Worm (Caenorhabditis elegans): Measurements from ENCODE around the gene pde-2.

Gene pde-2

ce11 chrIII:8999508-8999907 is 17.8 kb upstream of the pde-2 start, which contains the start of gene F59B2.3:
F59B2.3 (minus strand) TSS chrIII:8999766.
- TF ChIP-seq F52B5.7 (tag; optimal IDR thresholded peaks at IDR 0.05): no peak
- TF ChIP-seq athp-1 (tag; optimal IDR thresholded peaks at IDR 0.05): peak; percentile 11
- no peak for TF ChIP-seq dox-1 (GFP tag; IDR thresholded peaks at IDR 0.05)
- peak; percentile 3 for TF ChIP-seq hrde-1 (tag; optimal IDR thresholded peaks at IDR 0.05; ENCODE audit: borderline replicate concordance)
- no peak for TF ChIP-seq lsl-1 (GFP tag; optimal IDR thresholded peaks at IDR 0.05)
- peak; percentile 26 for TF ChIP-seq snpc-3.4 (tag; optimal IDR thresholded peaks at IDR 0.05)
- TF ChIP-seq atf-7 (tag; optimal IDR thresholded peaks at IDR 0.05): peak; percentile 9
- no peak for TF ChIP-seq bed-2 (GFP tag; IDR thresholded peaks at IDR 0.05)
- TF ChIP-seq egl-18 (GFP tag; IDR thresholded peaks at IDR 0.05): no peak
- no peak for TF ChIP-seq dpff-1 (tag; optimal IDR thresholded peaks at IDR 0.05)
- no peak for TF ChIP-seq hsf-1 (GFP tag; IDR thresholded peaks at IDR 0.05)
- TF ChIP-seq ceh-91 (GFP tag; IDR thresholded peaks at IDR 0.05): no peak
- no peak for TF ChIP-seq chd-7 (tag; optimal IDR thresholded peaks at IDR 0.05)
- peak; percentile 3 for TF ChIP-seq tbp1 (GFP tag; optimal IDR thresholded peaks at IDR 0.05)
- TF ChIP-seq zim-3 (tag; optimal IDR thresholded peaks at IDR 0.05): no peak
- TF ChIP-seq hmg-1.2 (GFP tag; IDR thresholded peaks at IDR 0.05): no peak

DNA sequence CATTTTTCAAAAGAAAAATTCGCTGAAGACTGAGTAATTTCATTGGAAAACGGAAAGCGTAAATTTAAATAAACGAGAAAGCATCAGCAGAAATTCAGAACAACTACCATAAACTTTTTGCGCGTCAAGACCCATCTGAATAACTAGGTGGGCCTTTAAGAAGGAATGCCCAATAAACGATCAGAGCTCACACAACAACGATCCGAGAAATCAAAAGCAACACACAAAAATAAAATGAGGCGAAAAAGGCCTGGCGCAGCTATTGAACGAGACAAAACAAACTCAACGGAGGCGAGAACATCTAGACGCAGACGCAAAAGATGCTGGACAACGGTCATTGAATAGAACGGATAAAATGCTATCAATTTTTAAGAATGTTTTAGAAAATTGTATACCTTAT is 17.2 kb upstream of the pde-2 start:
- no peak for TF ChIP-seq nhr-120 (GFP tag; IDR thresholded peaks at IDR 0.05)
- TF ChIP-seq hmg-1.2 (GFP tag; IDR thresholded peaks at IDR 0.05): peak; percentile 19; the same call in 1 of the 2 replicates
- TF ChIP-seq madf-10 (tag; optimal IDR thresholded peaks at IDR 0.05): no peak
- no peak for TF ChIP-seq sea-2 (GFP tag; IDR thresholded peaks at IDR 0.05)
- TF ChIP-seq ceh-79 (tag; optimal IDR thresholded peaks at IDR 0.05): no peak

ce11 chrIII:8997821-8998220 is 16.1 kb upstream of the pde-2 start:
- TF ChIP-seq mxl-1 (tag; optimal IDR thresholded peaks at IDR 0.05) (no peak), ceh-79 (tag; optimal IDR thresholded peaks at IDR 0.05) (no peak), madf-3 (GFP tag; IDR thresholded peaks at IDR 0.05) (no peak), Y53F4B.3 (GFP tag; IDR thresholded peaks at IDR 0.05) (no peak), hmg-1.2 (GFP tag; IDR thresholded peaks at IDR 0.05) (no peak), nfyb-1 (GFP tag; IDR thresholded peaks at IDR 0.05) (no peak), mcd-1 (GFP tag; IDR thresholded peaks at IDR 0.05) (no peak), B0035.1 (tag; optimal IDR thresholded peaks at IDR 0.05) (no peak), snpc-4 (GFP tag; optimal IDR thresholded peaks at IDR 0.05) (no peak), snpc-4 (tag; optimal IDR thresholded peaks at IDR 0.05) (no peak), lir-1 (GFP tag; conservative IDR thresholded peaks at IDR 0.05) (no peak)

DNA sequence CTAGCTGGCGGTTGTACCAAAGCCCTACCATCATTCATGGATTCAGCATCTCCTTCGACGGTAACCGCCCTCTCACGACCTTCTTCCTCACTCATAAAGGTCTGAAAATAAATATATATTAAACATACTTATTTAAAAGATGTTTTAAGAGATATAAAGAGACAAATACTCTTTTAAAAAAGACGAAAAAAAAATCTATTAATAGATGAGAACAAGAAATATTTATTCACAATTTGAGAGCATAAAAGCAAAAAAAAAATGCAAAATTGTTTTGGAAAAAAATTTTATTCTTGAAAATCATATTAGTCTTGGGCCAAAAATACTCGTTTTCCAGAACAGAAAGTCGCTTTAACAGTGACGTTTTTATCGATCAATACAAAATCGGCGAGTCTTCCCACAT is 15.0 kb upstream of the pde-2 start, which contains the start of gene skat-1:
Gene skat-1 (minus strand): TSS at position 101 of the 400 bp plus-strand sequence.
- no peak for TF ChIP-seq attf-3 (GFP tag; conservative IDR thresholded peaks at IDR 0.05)
- TF ChIP-seq ceh-100 (GFP tag; IDR thresholded peaks at IDR 0.05): no peak
- TF ChIP-seq ZK185.1 (tag; optimal IDR thresholded peaks at IDR 0.05; ENCODE audit: poor library complexity, severe bottlenecking): no peak
- no peak for TF ChIP-seq C17E4.6 (GFP tag; IDR thresholded peaks at IDR 0.05)
- TF ChIP-seq F55B11.4 (tag; optimal IDR thresholded peaks at IDR 0.05; ENCODE audit: borderline replicate concordance, insufficient read depth): no peak
- no peak for TF ChIP-seq B0035.1 (tag; optimal IDR thresholded peaks at IDR 0.05)
- no peak for TF ChIP-seq die-1 (tag; optimal IDR thresholded peaks at IDR 0.05)
- TF ChIP-seq nhr-120 (GFP tag; IDR thresholded peaks at IDR 0.05): no peak
- TF ChIP-seq F23B12.7 (tag; optimal IDR thresholded peaks at IDR 0.05; ENCODE audit: insufficient read depth): no peak
- TF ChIP-seq madf-6 (GFP tag; IDR thresholded peaks at IDR 0.05): no peak
- no peak for TF ChIP-seq B0019.2 (GFP tag; conservative IDR thresholded peaks at IDR 0.05)
- TF ChIP-seq F37B4.10 (GFP tag; IDR thresholded peaks at IDR 0.05): no peak
- TF ChIP-seq dox-1 (GFP tag; IDR thresholded peaks at IDR 0.05): no peak
- no peak for TF ChIP-seq Y53F4B.3 (GFP tag; IDR thresholded peaks at IDR 0.05)
- TF ChIP-seq ztf-26 (tag; optimal IDR thresholded peaks at IDR 0.05): no peak
- TF ChIP-seq lsy-27 (tag; optimal IDR thresholded peaks at IDR 0.05; ENCODE audit: borderline replicate concordance, insufficient read depth): no peak

Data from whole organism, young adult.